Worm (Caenorhabditis elegans) whole organism, L2 larva: ENCODE measurements around the gene ttc-39B.

Source experiments
- C34F6.9 ChIP-seq: fragments of 150-350 bp; optimal IDR thresholded peaks from 2 replicates; lab custom pipeline; 2014; ENCODE audit warnings: missing biosample characterization, missing genetic modification characterization
- F13H6.1 ChIP-seq: sonication (generic microtip); optimal IDR thresholded peaks from 2 replicates; lab custom pipeline; 2016; ENCODE audit warnings: missing genetic modification characterization, missing compliant biosample characterization
- R02D3.7 ChIP-seq: fragments of 150-350 bp; optimal IDR thresholded peaks from 2 replicates; lab custom pipeline; 2014; ENCODE audit warnings: missing biosample characterization, missing genetic modification characterization
- Y55F3AM.14 ChIP-seq: fragments of 200-800 bp; sonication (Bioruptor generic); optimal IDR thresholded peaks from 2 replicates; lab custom pipeline; 2018; ENCODE audit warnings: mild to moderate bottlenecking, missing genetic modification characterization, missing compliant biosample characterization
- ZK546.5 ChIP-seq: sonication (generic microtip); optimal IDR thresholded peaks from 2 replicates; lab custom pipeline; 2017; ENCODE audit warnings: missing biosample characterization, missing genetic modification characterization
- alr-1 ChIP-seq: fragments of 150-350 bp; optimal IDR thresholded peaks from 2 replicates; lab custom pipeline; 2014; ENCODE audit warnings: missing biosample characterization, missing genetic modification characterization
- aly-2 ChIP-seq: fragments of 150-350 bp; optimal IDR thresholded peaks from 2 replicates; lab custom pipeline; 2014; ENCODE audit warnings: missing biosample characterization, missing genetic modification characterization
- ama-1 ChIP-seq: fragments of 150-350 bp; optimal IDR thresholded peaks from 2 replicates; lab custom pipeline; 2018; ENCODE audit warnings: inconsistent platforms
- blmp-1 ChIP-seq: sonication (generic microtip); optimal IDR thresholded peaks from 2 replicates; lab custom pipeline; 2017; ENCODE audit warnings: missing genetic modification characterization, mild to moderate bottlenecking, missing compliant biosample characterization, antibody characterized with exemption, moderate library complexity; ENCODE audit not compliant: insufficient read depth
- ceh-16 ChIP-seq: fragments of 150-350 bp; optimal IDR thresholded peaks from 2 replicates; lab custom pipeline; 2014; ENCODE audit warnings: missing biosample characterization, missing genetic modification characterization
- ceh-82 ChIP-seq: fragments of 150-350 bp; optimal IDR thresholded peaks from 2 replicates; lab custom pipeline; 2014; ENCODE audit warnings: missing biosample characterization, missing genetic modification characterization
- crh-2 ChIP-seq: sonication (generic microtip); optimal IDR thresholded peaks from 2 replicates; lab custom pipeline; 2017; ENCODE audit warnings: missing biosample characterization, missing genetic modification characterization
- dmd-4 ChIP-seq: sonication (generic microtip); optimal IDR thresholded peaks from 2 replicates; lab custom pipeline; 2017; ENCODE audit warnings: missing biosample characterization, missing genetic modification characterization
- egl-27 ChIP-seq: sonication (generic microtip); optimal IDR thresholded peaks from 3 replicates; lab custom pipeline; 2017; ENCODE audit warnings: missing biosample characterization, missing genetic modification reagents, missing genetic modification characterization
- elt-1 ChIP-seq: fragments of 150-350 bp; optimal IDR thresholded peaks from 2 replicates; lab custom pipeline; 2014; ENCODE audit warnings: missing biosample characterization, missing genetic modification characterization
- elt-3 ChIP-seq: sonication (generic microtip); optimal IDR thresholded peaks from 2 replicates; lab custom pipeline; 2017; ENCODE audit warnings: missing biosample characterization, missing genetic modification characterization
- fos-1 ChIP-seq: fragments of 150-350 bp; optimal IDR thresholded peaks from 2 replicates; lab custom pipeline; 2014; ENCODE audit warnings: missing biosample characterization, missing genetic modification characterization
- gmeb-1 ChIP-seq: fragments of 150-350 bp; optimal IDR thresholded peaks from 2 replicates; lab custom pipeline; 2014; ENCODE audit warnings: missing biosample characterization, missing genetic modification characterization
- lin-11 ChIP-seq: fragments of 150-350 bp; sonication (generic microtip); optimal IDR thresholded peaks from 2 replicates; lab custom pipeline; 2014; ENCODE audit warnings: missing biosample characterization, missing genetic modification characterization, inconsistent platforms, mixed read lengths
- lin-13 ChIP-seq: fragments of 150-350 bp; optimal IDR thresholded peaks from 2 replicates; lab custom pipeline; 2014; ENCODE audit warnings: missing biosample characterization, missing genetic modification reagents, missing genetic modification characterization
- lin-39 ChIP-seq: fragments of 150-350 bp; optimal IDR thresholded peaks from 2 replicates; lab custom pipeline; 2014; ENCODE audit warnings: missing biosample characterization, missing genetic modification reagents, missing genetic modification characterization
- lsy-2 ChIP-seq, 2 experiments: fragments of 150-350 bp in 1 of 2; sonication (generic microtip) in 1 of 2; optimal IDR thresholded peaks; 2 replicates each; lab custom pipeline; 2014 to 2017; ENCODE audit warnings: missing biosample characterization in 2 of 2, missing genetic modification characterization in 2 of 2
- mab-5 ChIP-seq: fragments of 150-350 bp; optimal IDR thresholded peaks from 2 replicates; lab custom pipeline; 2014; ENCODE audit warnings: missing biosample characterization, missing genetic modification characterization
- mbf-1 ChIP-seq: sonication (generic microtip); optimal IDR thresholded peaks from 2 replicates; lab custom pipeline; 2017; ENCODE audit warnings: missing biosample characterization, missing genetic modification characterization
- mdl-1 ChIP-seq, 2 experiments: fragments of 150-350 bp in 1 of 2; sonication (generic microtip) in 1 of 2; optimal IDR thresholded peaks; 2 replicates each; lab custom pipeline; 2017; ENCODE audit warnings: missing biosample characterization in 2 of 2, missing genetic modification characterization in 2 of 2
- nhr-10 ChIP-seq: sonication (generic microtip); optimal IDR thresholded peaks from 2 replicates; lab custom pipeline; 2017; ENCODE audit warnings: missing biosample characterization, missing genetic modification characterization
- nhr-11 ChIP-seq: fragments of 150-350 bp; optimal IDR thresholded peaks from 2 replicates; lab custom pipeline; 2014; ENCODE audit warnings: missing biosample characterization, missing genetic modification characterization
- nhr-12 ChIP-seq: fragments of 150-350 bp; optimal IDR thresholded peaks from 2 replicates; lab custom pipeline; 2014; ENCODE audit warnings: missing biosample characterization, missing genetic modification characterization
- nhr-129 ChIP-seq: fragments of 150-350 bp; optimal IDR thresholded peaks from 2 replicates; lab custom pipeline; 2014; ENCODE audit warnings: missing biosample characterization, missing genetic modification characterization
- nhr-21 ChIP-seq: fragments of 150-350 bp; optimal IDR thresholded peaks from 2 replicates; lab custom pipeline; 2014; ENCODE audit warnings: missing biosample characterization, missing genetic modification characterization
- nhr-23 ChIP-seq: fragments of 150-350 bp; optimal IDR thresholded peaks from 2 replicates; lab custom pipeline; 2014; ENCODE audit warnings: missing biosample characterization, missing genetic modification reagents, missing genetic modification characterization
- nhr-237 ChIP-seq: fragments of 150-350 bp; optimal IDR thresholded peaks from 2 replicates; lab custom pipeline; 2014; ENCODE audit warnings: missing biosample characterization, missing genetic modification characterization
- nhr-25 ChIP-seq: fragments of 150-350 bp; sonication (generic microtip); optimal IDR thresholded peaks from 3 replicates; lab custom pipeline; 2014; ENCODE audit warnings: missing biosample characterization, missing genetic modification characterization
- nhr-6 ChIP-seq: fragments of 150-350 bp; optimal IDR thresholded peaks from 2 replicates; lab custom pipeline; 2014; ENCODE audit warnings: missing biosample characterization, missing genetic modification characterization
- nhr-77 ChIP-seq: fragments of 150-350 bp; optimal IDR thresholded peaks from 2 replicates; lab custom pipeline; 2014; ENCODE audit warnings: missing biosample characterization, missing genetic modification characterization
- peb-1 ChIP-seq: fragments of 150-350 bp; optimal IDR thresholded peaks from 2 replicates; lab custom pipeline; 2014; ENCODE audit warnings: missing biosample characterization, missing genetic modification characterization
- sem-4 ChIP-seq: fragments of 150-350 bp; optimal IDR thresholded peaks from 2 replicates; lab custom pipeline; 2014; ENCODE audit warnings: missing biosample characterization, missing genetic modification reagents, missing genetic modification characterization
- skn-1 ChIP-seq: sonication (generic microtip); optimal IDR thresholded peaks from 2 replicates; lab custom pipeline; 2017; ENCODE audit warnings: missing biosample characterization, missing genetic modification characterization
- sma-3 ChIP-seq: sonication (generic microtip); optimal IDR thresholded peaks from 2 replicates; lab custom pipeline; 2016; ENCODE audit warnings: missing genetic modification reagents, missing genetic modification characterization, missing compliant biosample characterization
- sma-9 ChIP-seq, 2 experiments: fragments of 150-350 bp in 1 of 2; sonication (generic microtip) in 1 of 2; optimal IDR thresholded peaks; 2 replicates each; lab custom pipeline; 2014 to 2016; ENCODE audit warnings: missing genetic modification characterization in 2 of 2, mild to moderate bottlenecking in 1 of 2, missing biosample characterization in 1 of 2, missing compliant biosample characterization in 1 of 2, missing genetic modification reagents in 1 of 2, moderate library complexity in 1 of 2
- snpc-4 ChIP-seq: fragments of 150-350 bp; optimal IDR thresholded peaks from 2 replicates; lab custom pipeline; 2014; ENCODE audit warnings: missing biosample characterization, missing genetic modification characterization
- unc-39 ChIP-seq: fragments of 150-350 bp; optimal IDR thresholded peaks from 2 replicates; lab custom pipeline; 2014; ENCODE audit warnings: missing biosample characterization, missing genetic modification characterization
- unc-55 ChIP-seq: fragments of 150-350 bp; sonication (generic microtip); optimal IDR thresholded peaks from 3 replicates; lab custom pipeline; 2014; ENCODE audit warnings: missing biosample characterization, missing genetic modification reagents, missing genetic modification characterization
- unc-62 ChIP-seq: fragments of 150-350 bp; optimal IDR thresholded peaks from 2 replicates; lab custom pipeline; 2014; ENCODE audit warnings: missing biosample characterization, missing genetic modification reagents, missing genetic modification characterization
- zag-1 ChIP-seq: fragments of 150-350 bp; optimal IDR thresholded peaks from 2 replicates; lab custom pipeline; 2014; ENCODE audit warnings: missing biosample characterization, missing genetic modification characterization
- ztf-1 ChIP-seq: fragments of 200-800 bp; sonication (Bioruptor generic); conservative IDR thresholded peaks from 2 replicates; pipeline ENCODE4 v1.3.6; 2022; ENCODE audit warnings: missing genetic modification characterization, missing compliant biosample characterization
- ztf-11 ChIP-seq: sonication (generic microtip); optimal IDR thresholded peaks from 2 replicates; lab custom pipeline; 2017; ENCODE audit warnings: missing biosample characterization, missing genetic modification characterization
- ztf-4 ChIP-seq: fragments of 150-350 bp; optimal IDR thresholded peaks from 2 replicates; lab custom pipeline; 2014; ENCODE audit warnings: missing biosample characterization, missing genetic modification characterization

Gene ttc-39B

ce11 chrII:6333887-6334286 is at the start of gene ttc-39B:
TSS of gene ttc-39B (minus strand) at chrII:6333987.
- no peak for TF ChIP-seq peb-1
- TF ChIP-seq unc-39 (tag; lab: Kevin White, UChicago) = no peak
- TF ChIP-seq fos-1 (tag; lab: Kevin White, UChicago) = no peak
- no peak for TF ChIP-seq blmp-1 (tag; lab: Kevin White, UChicago)
- no peak for TF ChIP-seq C34F6.9
- no peak for TF ChIP-seq snpc-4 (tag; lab: Kevin White, UChicago)
- no peak for TF ChIP-seq lsy-2 (tag; optimal IDR thresholded peaks at IDR 0.05; lab: Kevin White, UChicago)
- no peak for TF ChIP-seq ama-1
- no peak for TF ChIP-seq nhr-23 (tag; lab: Kevin White, UChicago)
- TF ChIP-seq dmd-4 = no peak
- no peak for TF ChIP-seq crh-2

- TF ChIP-seq unc-39 (tag; lab: Kevin White, UChicago) (no peak), ZK546.5 (tag; lab: Kevin White, UChicago) (no peak), ama-1 (no peak), dmd-4 (no peak), snpc-4 (tag; lab: Kevin White, UChicago) (peak; percentile 28), nhr-129 (tag; lab: Kevin White, UChicago) (peak; percentile 61), ztf-11 (tag; lab: Kevin White, UChicago) (no peak), lin-39 (tag; lab: Kevin White, UChicago) (no peak), unc-55 (GFP tag; lab: Kevin White, UChicago) (no peak), elt-1 (no peak), nhr-12 (tag; lab: Kevin White, UChicago) (no peak), nhr-21 (tag; lab: Kevin White, UChicago) (peak; percentile 16), zag-1 (no peak), gmeb-1 (tag; lab: Kevin White, UChicago) (peak; percentile 66), R02D3.7 (tag; lab: Kevin White, UChicago) (no peak), skn-1 (tag; lab: Kevin White, UChicago) (no peak), C34F6.9 (peak; percentile 81), nhr-77 (tag; lab: Kevin White, UChicago) (no peak), nhr-6 (no peak), ztf-4 (tag; lab: Kevin White, UChicago) (no peak), nhr-237 (tag; lab: Kevin White, UChicago) (no peak), egl-27 (tag; lab: Kevin White, UChicago) (no peak), crh-2 (peak; percentile 24), nhr-11 (tag; lab: Kevin White, UChicago) (no peak), ceh-16 (tag; lab: Kevin White, UChicago) (no peak), ztf-1 (GFP tag; lab: Robert Waterston, UW) (no peak), nhr-25 (tag; lab: Kevin White, UChicago) (no peak), ceh-82 (no peak), F13H6.1 (tag; lab: Kevin White, UChicago) (no peak), peb-1 (no peak), nhr-23 (tag; lab: Kevin White, UChicago) (no peak), alr-1 (tag; lab: Kevin White, UChicago) (no peak), elt-3 (tag; lab: Kevin White, UChicago) (no peak), mab-5 (tag; lab: Kevin White, UChicago) (no peak), fos-1 (tag; lab: Kevin White, UChicago) (peak; percentile 67), blmp-1 (tag; lab: Kevin White, UChicago) (no peak), lin-13 (GFP tag; lab: Kevin White, UChicago) (peak; percentile 61), sma-3 (GFP tag; lab: Kevin White, UChicago) (peak; percentile 18), mdl-1 (tag; optimal IDR thresholded peaks at IDR 0.05; lab: Kevin White, UChicago) (no peak), Y55F3AM.14 (GFP tag; lab: Kevin White, UChicago) (no peak), sma-9 (GFP tag; optimal IDR thresholded peaks at IDR 0.05; lab: Kevin White, UChicago) (peak; percentile 41), sma-9 (tag; optimal IDR thresholded peaks at IDR 0.05; lab: Kevin White, UChicago) (no peak), nhr-10 (no peak), mbf-1 (tag; lab: Kevin White, UChicago) (no peak), lin-11 (tag; lab: Kevin White, UChicago) (no peak), lsy-2 (tag; optimal IDR thresholded peaks at IDR 0.05; lab: Kevin White, UChicago) (peak; percentile 39 to 78), sem-4 (tag; lab: Kevin White, UChicago) (peak; percentile 38), aly-2 (tag; lab: Kevin White, UChicago) (no peak), unc-62 (GFP tag; lab: Kevin White, UChicago) (no peak)
- TF ChIP-seq, all 48 proteins: peak for 12
These were observed 49.5 kb upstream of the ttc-39B start, which contains the start of gene F58F12.1 for ce11 chrII:6383183-6383695. TSS of gene F58F12.1 (plus strand) at chrII:6383645.
